Worm (Caenorhabditis elegans): Measurements from ENCODE around the gene nrde-3.

Gene nrde-3

ce11 chrX:382692-383091 is 10.7 kb downstream of the nrde-3 start, which contains the start of gene ife-2 (continued):
- no peak for TF ChIP-seq ham-2 (GFP tag; optimal IDR thresholded peaks at IDR 0.05)
- TF ChIP-seq sem-2 (GFP tag; optimal IDR thresholded peaks at IDR 0.05) = no peak
- TF ChIP-seq hlh-1 (tag; optimal IDR thresholded peaks at IDR 0.05) = peak; percentile 31
- no peak for TF ChIP-seq nhr-2 (tag; optimal IDR thresholded peaks at IDR 0.05)
- no peak for TF ChIP-seq flh-1 (GFP tag; optimal IDR thresholded peaks at IDR 0.05)

DNA sequence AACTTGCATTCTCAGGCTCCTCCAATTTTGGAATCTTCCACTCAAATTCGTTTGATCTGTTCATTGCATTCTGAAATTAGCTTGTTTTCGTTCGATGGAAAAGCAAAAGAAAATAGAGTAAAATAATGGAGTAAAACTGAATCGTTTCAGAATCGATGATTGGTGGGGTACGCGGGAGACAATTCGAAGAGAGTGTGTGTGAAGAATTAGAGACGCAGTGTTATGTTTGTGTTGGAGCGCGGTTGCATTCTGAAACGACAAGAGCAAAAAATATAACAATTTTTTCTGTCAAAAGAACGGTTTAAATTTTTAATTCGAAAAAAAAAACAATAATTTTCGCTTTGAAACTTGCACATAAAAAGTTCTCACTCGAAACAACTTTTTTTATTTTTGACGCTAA is 16.7 kb downstream of the nrde-3 start, which contains the start of gene ceh-93:
ceh-93 (minus strand) TSS at position 70 of the 400 bp plus-strand sequence.
- TF ChIP-seq bed-3 (GFP tag; optimal IDR thresholded peaks at IDR 0.05) (no peak), mls-2 (tag; optimal IDR thresholded peaks at IDR 0.05) (no peak), M03D4.4 (tag; optimal IDR thresholded peaks at IDR 0.05) (no peak), ceh-39 (tag; optimal IDR thresholded peaks at IDR 0.05) (no peak), unc-39 (tag; optimal IDR thresholded peaks at IDR 0.05) (no peak), cnd-1 (tag; optimal IDR thresholded peaks at IDR 0.05) (no peak), sptf-1 (tag; optimal IDR thresholded peaks at IDR 0.05) (no peak), ces-1 (GFP tag; optimal IDR thresholded peaks at IDR 0.05) (peak; percentile 44)

- TF ChIP-seq pha-4 (tag; optimal IDR thresholded peaks at IDR 0.05) (no peak), mls-2 (tag; optimal IDR thresholded peaks at IDR 0.05) (no peak), unc-120 (tag; optimal IDR thresholded peaks at IDR 0.05; ENCODE audit: poor library complexity, severe bottlenecking) (no peak), sptf-1 (tag; optimal IDR thresholded peaks at IDR 0.05) (no peak), lin-13 (tag; optimal IDR thresholded peaks at IDR 0.05) (no peak), bed-3 (GFP tag; optimal IDR thresholded peaks at IDR 0.05) (no peak), nhr-12 (tag; optimal IDR thresholded peaks at IDR 0.05) (no peak), lsy-2 (tag; optimal IDR thresholded peaks at IDR 0.05) (no peak), M03D4.4 (tag; optimal IDR thresholded peaks at IDR 0.05) (no peak)
Measured at ce11 chrX:389566-389965, 17.5 kb downstream of the nrde-3 start.

DNA sequence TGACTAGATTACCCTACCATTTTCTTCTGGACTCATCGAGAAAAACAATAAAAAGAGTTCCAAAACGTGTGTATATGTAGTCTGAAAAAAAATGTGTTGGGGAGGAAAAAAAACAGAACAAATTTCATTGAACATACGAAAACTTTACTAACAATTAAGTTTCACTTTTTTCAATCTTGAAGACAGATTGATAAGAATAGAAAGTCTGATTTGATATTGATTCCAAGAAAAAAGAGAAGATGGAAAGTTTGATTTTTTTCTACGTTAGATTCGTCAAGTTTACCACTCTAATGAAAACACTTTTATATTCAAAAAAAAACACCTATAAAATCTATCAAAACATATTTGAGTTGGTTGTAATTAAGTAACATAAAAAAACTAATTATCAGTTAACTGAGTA is 18.4 kb downstream of the nrde-3 start, which contains the start of gene R04A9.9:
R04A9.9 (minus strand) TSS at position 101 of the 400 bp plus-strand sequence.
- TF ChIP-seq lin-13 (tag; optimal IDR thresholded peaks at IDR 0.05) = no peak
- TF ChIP-seq mls-2 (tag; optimal IDR thresholded peaks at IDR 0.05) = no peak
- TF ChIP-seq nhr-12 (tag; optimal IDR thresholded peaks at IDR 0.05) = no peak
- TF ChIP-seq nhr-2 (tag; optimal IDR thresholded peaks at IDR 0.05) = no peak
- no peak for TF ChIP-seq lin-32 (GFP tag; optimal IDR thresholded peaks at IDR 0.05)
- TF ChIP-seq nhr-76 (tag; optimal IDR thresholded peaks at IDR 0.05) = no peak
- TF ChIP-seq hlh-1 (tag; optimal IDR thresholded peaks at IDR 0.05) = no peak
- TF ChIP-seq ztf-11 (tag; optimal IDR thresholded peaks at IDR 0.05) = no peak
- TF ChIP-seq blmp-1 (tag; optimal IDR thresholded peaks at IDR 0.05) = no peak
- no peak for TF ChIP-seq tbx-8 (GFP tag; optimal IDR thresholded peaks at IDR 0.05)
- no peak for TF ChIP-seq snpc-4 (tag; optimal IDR thresholded peaks at IDR 0.05)

DNA sequence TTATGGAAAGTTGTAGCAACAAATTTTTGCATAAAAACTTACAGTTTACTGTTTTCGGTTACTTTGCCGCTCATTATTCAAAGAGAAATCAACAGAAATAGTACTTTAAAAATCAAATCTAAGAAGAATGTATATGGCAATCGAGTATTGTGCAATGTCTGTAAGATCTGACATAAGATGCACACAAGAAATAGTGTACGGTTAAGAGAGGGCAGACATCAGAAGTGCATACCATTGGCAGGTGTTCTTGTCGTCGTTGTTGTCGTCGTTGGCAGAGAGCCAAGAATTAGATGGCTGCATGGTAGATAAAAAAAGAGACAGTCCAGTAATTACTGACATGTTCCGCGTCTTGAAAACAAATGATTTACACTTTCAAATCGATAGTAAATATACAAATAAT is 22.7 kb downstream of the nrde-3 start, which contains the start of gene R04A9.7:
R04A9.7 (minus strand) TSS at position 184 of the 400 bp plus-strand sequence.
- no peak for TF ChIP-seq hlh-1 (tag; optimal IDR thresholded peaks at IDR 0.05)
- TF ChIP-seq elt-1 (tag; optimal IDR thresholded peaks at IDR 0.05; ENCODE audit: borderline replicate concordance, insufficient read depth) = no peak
- TF ChIP-seq nhr-2 (tag; optimal IDR thresholded peaks at IDR 0.05) = peak; percentile 94

DNA sequence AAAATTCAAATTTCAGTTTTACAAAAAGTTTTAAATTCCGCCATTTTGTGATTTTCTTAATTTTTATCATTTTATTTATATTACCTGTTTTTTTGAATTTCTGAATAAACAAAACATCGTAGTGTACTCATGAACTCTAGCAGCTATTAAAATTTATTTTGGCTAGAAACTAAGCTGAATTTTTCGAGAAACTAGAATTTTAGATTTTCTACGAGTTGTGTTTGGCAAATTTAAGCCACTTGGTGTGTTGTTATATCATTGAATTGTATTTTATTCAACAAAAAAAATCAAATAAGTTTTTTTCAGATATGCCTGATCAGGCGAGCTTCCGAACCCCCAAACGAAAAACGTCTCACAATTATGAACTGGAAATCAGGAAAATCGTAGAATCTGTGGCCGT is 25.2 kb downstream of the nrde-3 start, which contains the start of gene R04A9.6:
R04A9.6 (plus strand) TSS at position 301 of the 400 bp plus-strand sequence.
- no peak for TF ChIP-seq hlh-1 (tag; optimal IDR thresholded peaks at IDR 0.05)
- no peak for TF ChIP-seq ham-2 (GFP tag; optimal IDR thresholded peaks at IDR 0.05)
- no peak for TF ChIP-seq nhr-28 (tag; optimal IDR thresholded peaks at IDR 0.05)
- TF ChIP-seq sptf-1 (tag; optimal IDR thresholded peaks at IDR 0.05) = no peak
- no peak for TF ChIP-seq M03D4.4 (tag; optimal IDR thresholded peaks at IDR 0.05)
- no peak for TF ChIP-seq ces-1 (GFP tag; optimal IDR thresholded peaks at IDR 0.05)
- TF ChIP-seq nhr-237 (tag; optimal IDR thresholded peaks at IDR 0.05) = no peak
- TF ChIP-seq drap-1 (GFP tag; optimal IDR thresholded peaks at IDR 0.05) = no peak
- TF ChIP-seq pha-4 (tag; optimal IDR thresholded peaks at IDR 0.05) = no peak
- no peak for TF ChIP-seq lin-32 (GFP tag; optimal IDR thresholded peaks at IDR 0.05)
- no peak for TF ChIP-seq ceh-39 (tag; optimal IDR thresholded peaks at IDR 0.05)
- no peak for TF ChIP-seq bed-3 (GFP tag; optimal IDR thresholded peaks at IDR 0.05)
- no peak for TF ChIP-seq lsy-2 (tag; optimal IDR thresholded peaks at IDR 0.05)
- no peak for TF ChIP-seq unc-62 (GFP tag; optimal IDR thresholded peaks at IDR 0.05)
- TF ChIP-seq lin-13 (tag; optimal IDR thresholded peaks at IDR 0.05) = no peak
- TF ChIP-seq zip-8 (tag; optimal IDR thresholded peaks at IDR 0.05) = no peak
- TF ChIP-seq cnd-1 (tag; optimal IDR thresholded peaks at IDR 0.05) = no peak
- no peak for TF ChIP-seq ceh-83 (GFP tag; optimal IDR thresholded peaks at IDR 0.05)
- TF ChIP-seq blmp-1 (tag; optimal IDR thresholded peaks at IDR 0.05) = no peak

Data from whole organism, mixed stage, embryonic.